Worm (Caenorhabditis elegans): ENCODE measurements around the gene smrc-1.

- TF ChIP-seq dao-5 (tag; optimal IDR thresholded peaks at IDR 0.05) (no peak), him-1 (tag; optimal IDR thresholded peaks at IDR 0.05) (no peak), W03F9.2 (tag; optimal IDR thresholded peaks at IDR 0.05) (no peak)
These were observed 9.0 kb upstream of the smrc-1 start, which contains the start of gene znf-622 for ce11 chrIII:6381584-6382391.
